Fruit fly (Drosophila melanogaster) whole organism, pupa: ENCODE measurements around the gene Spase25.
A peak's percentile ranks its signal among the peaks of the same experiment; 100 is the strongest.

Experiments used
- CG10348 ChIP-seq: fragments of 200-800 bp; sonication (Bioruptor generic); IDR thresholded peaks from 2 replicates; pipeline ENCODE4 v1.3.6; 2022; ENCODE audit warnings: missing biosample characterization, missing genetic modification characterization
- CG12605 ChIP-seq: fragments of 200-800 bp; sonication (Bioruptor generic); IDR thresholded peaks from 2 replicates; pipeline ENCODE4 v1.3.6; 2022; ENCODE audit warnings: missing biosample characterization, missing genetic modification characterization
- CG13204 ChIP-seq: fragments of 200-800 bp; sonication (Bioruptor generic); optimal IDR thresholded peaks from 2 replicates; lab custom pipeline; 2018; ENCODE audit warnings: missing biosample characterization, mild to moderate bottlenecking, missing genetic modification characterization, moderate library complexity
- CG14655 ChIP-seq: fragments of 200-800 bp; sonication (Bioruptor generic); optimal IDR thresholded peaks from 3 replicates; lab custom pipeline; 2017; ENCODE audit warnings: mild to moderate bottlenecking, missing biosample characterization, missing genetic modification reagents, missing genetic modification characterization
- CG15710 ChIP-seq: fragments of 200-800 bp; sonication (Bioruptor generic); optimal IDR thresholded peaks from 2 replicates; lab custom pipeline; 2018; ENCODE audit warnings: missing biosample characterization, mild to moderate bottlenecking, missing genetic modification characterization, moderate library complexity
- CG17806 ChIP-seq: fragments of 200-800 bp; sonication (Bioruptor generic); optimal IDR thresholded peaks from 2 replicates; lab custom pipeline; 2018; ENCODE audit warnings: missing biosample characterization, mild to moderate bottlenecking, missing genetic modification characterization, moderate library complexity
- CG32121 ChIP-seq: fragments of 200-800 bp; sonication (Bioruptor generic); IDR thresholded peaks from 2 replicates; pipeline ENCODE4 v1.3.6; 2022; ENCODE audit warnings: missing biosample characterization, missing genetic modification characterization
- CG34367 ChIP-seq: fragments of 200-800 bp; sonication (Bioruptor generic); optimal IDR thresholded peaks from 2 replicates; lab custom pipeline; 2018; ENCODE audit warnings: missing biosample characterization, mild to moderate bottlenecking, missing genetic modification characterization
- CG4496 ChIP-seq: fragments of 200-800 bp; sonication (Bioruptor generic); IDR thresholded peaks from 3 replicates; pipeline ENCODE4 v1.3.6; 2022; ENCODE audit warnings: missing biosample characterization, missing genetic modification characterization
- CG8159 ChIP-seq: fragments of 200-800 bp; sonication (Bioruptor generic); optimal IDR thresholded peaks from 3 replicates; lab custom pipeline; 2018; ENCODE audit warnings: missing biosample characterization, mild to moderate bottlenecking, missing genetic modification characterization, moderate library complexity
- CG8301 ChIP-seq: fragments of 200-800 bp; sonication (Bioruptor generic); optimal IDR thresholded peaks from 2 replicates; lab custom pipeline; 2018; ENCODE audit warnings: missing biosample characterization, mild to moderate bottlenecking, missing genetic modification characterization
- CG9948 ChIP-seq: fragments of 200-800 bp; sonication (Bioruptor generic); optimal IDR thresholded peaks from 2 replicates; lab custom pipeline; 2018; ENCODE audit warnings: missing biosample characterization, mild to moderate bottlenecking, missing genetic modification characterization, moderate library complexity
- D1 ChIP-seq: fragments of 200-800 bp; sonication (Bioruptor generic); optimal IDR thresholded peaks from 2 replicates; lab custom pipeline; 2018; ENCODE audit warnings: missing biosample characterization, mild to moderate bottlenecking, missing genetic modification characterization, moderate library complexity
- EcR ChIP-seq: fragments of 200-800 bp; sonication (Bioruptor generic); optimal IDR thresholded peaks from 3 replicates; lab custom pipeline; 2019; ENCODE audit warnings: missing biosample characterization, missing genetic modification characterization, mild to moderate bottlenecking, moderate library complexity, missing genetic modification reagents
- Ets98B ChIP-seq: fragments of 200-800 bp; sonication (Bioruptor generic); IDR thresholded peaks from 2 replicates; pipeline ENCODE4 v1.3.6; 2022; ENCODE audit warnings: missing biosample characterization, missing genetic modification characterization
- Pif1A ChIP-seq: fragments of 200-800 bp; sonication (Bioruptor generic); optimal IDR thresholded peaks from 3 replicates; lab custom pipeline; 2016; ENCODE audit warnings: missing biosample characterization, missing genetic modification characterization
- Pif1B ChIP-seq: fragments of 200-800 bp; sonication (Bioruptor generic); optimal IDR thresholded peaks from 3 replicates; lab custom pipeline; 2016; ENCODE audit warnings: missing biosample characterization, missing genetic modification characterization
- Snoo ChIP-seq: fragments of 200-800 bp; sonication (Bioruptor generic); optimal IDR thresholded peaks from 3 replicates; lab custom pipeline; 2017; ENCODE audit warnings: missing biosample characterization, mild to moderate bottlenecking, missing genetic modification characterization, inconsistent platforms
- fd96Ca ChIP-seq: fragments of 200-800 bp; sonication (Bioruptor generic); IDR thresholded peaks from 3 replicates; pipeline ENCODE4 v1.3.6; 2022; ENCODE audit warnings: missing biosample characterization, missing genetic modification characterization
- gl ChIP-seq: fragments of 200-800 bp; sonication (Bioruptor generic); optimal IDR thresholded peaks from 2 replicates; lab custom pipeline; 2018; ENCODE audit warnings: missing biosample characterization, mild to moderate bottlenecking, missing genetic modification characterization
- rn ChIP-seq: fragments of 200-800 bp; sonication (Bioruptor generic); IDR thresholded peaks from 2 replicates; pipeline ENCODE4 v1.3.6; 2022; ENCODE audit warnings: missing biosample characterization, missing genetic modification characterization

The Spase25 gene

DNA sequence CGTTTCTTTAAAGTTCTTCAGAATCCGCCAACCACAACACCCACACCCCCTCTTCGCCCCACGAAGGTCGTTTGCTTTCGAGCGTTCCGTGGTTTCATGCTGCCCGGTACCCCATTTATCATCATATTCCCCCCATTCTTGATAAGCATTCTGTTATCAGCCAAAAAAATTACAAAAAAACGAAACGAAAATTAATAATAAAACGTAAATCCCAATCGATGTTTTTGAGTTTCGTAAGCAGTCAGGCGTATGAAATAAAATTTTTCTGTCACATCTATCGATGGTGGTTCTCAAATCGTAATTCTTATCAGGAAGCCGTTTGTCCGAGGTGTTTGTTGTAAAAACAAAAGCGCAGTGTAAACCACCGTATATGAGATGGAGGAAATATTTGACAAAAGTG is 10.4 kb downstream of the Spase25 start:
- TF ChIP-seq CG13204 (no peak), CG9948 (tag; lab: Kevin White, UChicago) (no peak), Pif1B (GFP tag; lab: Kevin White, UChicago) (no peak), CG4496 (GFP tag; lab: Robert Waterston, UW) (no peak), fd96Ca (no peak), D1 (tag; lab: Kevin White, UChicago) (no peak), CG14655 (GFP tag; lab: Kevin White, UChicago) (no peak), Snoo (tag; lab: Kevin White, UChicago) (no peak), Ets98B (GFP tag; lab: Robert Waterston, UW) (no peak), CG15710 (tag; lab: Kevin White, UChicago) (no peak)

DNA sequence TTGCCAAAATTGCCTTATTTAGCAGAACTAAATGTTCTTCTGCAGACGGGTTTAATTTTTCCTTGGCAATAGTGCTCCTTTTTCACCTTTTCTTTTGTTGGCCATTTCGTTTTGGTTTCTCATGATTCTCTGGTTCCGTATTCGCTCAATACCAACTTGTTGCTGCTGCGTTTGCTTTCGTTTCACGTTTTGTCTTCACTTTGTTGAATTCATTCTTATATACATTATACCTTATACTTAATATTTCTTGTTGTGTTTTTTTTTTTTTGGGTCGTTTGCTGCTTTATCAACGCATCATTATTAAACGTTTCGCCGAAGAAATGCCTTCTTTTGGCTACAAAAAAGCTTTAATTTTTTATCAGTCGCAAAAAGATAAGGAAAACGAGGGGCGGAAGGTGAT is 11.2 kb downstream of the Spase25 start:
- TF ChIP-seq CG34367 (tag; lab: Kevin White, UChicago) (no peak), CG10348 (GFP tag; lab: Robert Waterston, UW) (no peak), Ets98B (GFP tag; lab: Robert Waterston, UW) (no peak), CG15710 (tag; lab: Kevin White, UChicago) (no peak), CG17806 (tag; lab: Kevin White, UChicago) (no peak), Snoo (tag; lab: Kevin White, UChicago) (no peak), D1 (tag; lab: Kevin White, UChicago) (no peak), CG9948 (tag; lab: Kevin White, UChicago) (no peak), gl (tag; lab: Kevin White, UChicago) (no peak), CG32121 (no peak), EcR (no peak), CG8301 (tag; lab: Kevin White, UChicago) (no peak), CG8159 (tag; lab: Kevin White, UChicago) (no peak), CG12605 (GFP tag; lab: Robert Waterston, UW) (no peak), Pif1A (GFP tag; lab: Kevin White, UChicago) (no peak), Pif1B (GFP tag; lab: Kevin White, UChicago) (no peak), CG4496 (GFP tag; lab: Robert Waterston, UW) (no peak), CG14655 (GFP tag; lab: Kevin White, UChicago) (no peak)

- TF ChIP-seq CG8301 (tag; lab: Kevin White, UChicago) (no peak), fd96Ca (no peak), D1 (tag; lab: Kevin White, UChicago) (no peak), Pif1B (GFP tag; lab: Kevin White, UChicago) (no peak), CG14655 (GFP tag; lab: Kevin White, UChicago) (no peak), Pif1A (GFP tag; lab: Kevin White, UChicago) (no peak), CG32121 (no peak), CG4496 (GFP tag; lab: Robert Waterston, UW) (no peak), CG15710 (tag; lab: Kevin White, UChicago) (no peak), CG34367 (tag; lab: Kevin White, UChicago) (no peak), CG13204 (no peak), CG17806 (tag; lab: Kevin White, UChicago) (no peak)
Observed at dm6 chrX:11498143-11498542, 13.1 kb downstream of the Spase25 start.

dm6 chrX:11499454-11499853 is 14.4 kb downstream of the Spase25 start:
- TF ChIP-seq CG14655 (GFP tag; lab: Kevin White, UChicago) (peak; percentile 70), D1 (tag; lab: Kevin White, UChicago) (no peak), CG17806 (tag; lab: Kevin White, UChicago) (peak; percentile 59), CG34367 (tag; lab: Kevin White, UChicago) (peak; percentile 55), CG12605 (GFP tag; lab: Robert Waterston, UW) (0 out of 2 replicates have a peak, but pooled peaks have one; percentile 35), fd96Ca (peak; percentile 82), Pif1A (GFP tag; lab: Kevin White, UChicago) (peak; percentile 77), CG9948 (tag; lab: Kevin White, UChicago) (peak; percentile 48), Ets98B (GFP tag; lab: Robert Waterston, UW) (peak; percentile 81), CG32121 (peak; percentile 49), CG15710 (tag; lab: Kevin White, UChicago) (peak; percentile 68), rn (GFP tag; lab: Robert Waterston, UW) (0 out of 2 replicates have a peak, but pooled peaks have one; percentile 26), CG10348 (GFP tag; lab: Robert Waterston, UW) (no peak), CG8301 (tag; lab: Kevin White, UChicago) (peak; percentile 65), Pif1B (GFP tag; lab: Kevin White, UChicago) (peak; percentile 73), EcR (no peak), Snoo (tag; lab: Kevin White, UChicago) (peak; percentile 76), CG4496 (GFP tag; lab: Robert Waterston, UW) (peak; percentile 83), gl (tag; lab: Kevin White, UChicago) (no peak), CG8159 (tag; lab: Kevin White, UChicago) (peak; percentile 66), CG13204 (peak; percentile 9)

DNA sequence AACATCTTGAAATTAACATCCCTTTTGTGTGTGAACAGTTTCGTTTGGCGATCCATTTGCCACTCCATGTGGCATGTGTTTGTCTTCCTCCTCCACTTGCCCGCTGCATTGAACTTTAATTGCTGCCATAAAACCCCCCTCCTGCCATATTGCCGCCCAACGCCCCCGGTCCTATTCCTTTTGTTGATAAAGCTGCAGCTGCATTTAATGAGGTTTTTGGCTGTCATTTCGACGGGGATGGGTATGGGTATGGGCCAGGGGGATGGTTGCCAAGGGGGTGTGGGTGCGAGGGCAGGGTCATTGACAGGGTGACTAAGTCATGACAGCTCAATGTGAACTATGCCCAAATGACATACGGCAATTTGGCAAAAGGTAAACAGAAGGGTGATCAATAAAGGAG is 15.2 kb downstream of the Spase25 start:
- no peak for TF ChIP-seq D1 (tag; lab: Kevin White, UChicago)
- TF ChIP-seq CG12605 (GFP tag; lab: Robert Waterston, UW): no peak
- TF ChIP-seq Pif1B (GFP tag; lab: Kevin White, UChicago): no peak
- no peak for TF ChIP-seq Ets98B (GFP tag; lab: Robert Waterston, UW)
- no peak for TF ChIP-seq CG10348 (GFP tag; lab: Robert Waterston, UW)
- TF ChIP-seq CG9948 (tag; lab: Kevin White, UChicago): no peak
- TF ChIP-seq EcR: peak; percentile 28
- TF ChIP-seq rn (GFP tag; lab: Robert Waterston, UW): no peak
